Worm (Caenorhabditis elegans): ENCODE results near the gene C38C3.6.

Gene C38C3.6

DNA sequence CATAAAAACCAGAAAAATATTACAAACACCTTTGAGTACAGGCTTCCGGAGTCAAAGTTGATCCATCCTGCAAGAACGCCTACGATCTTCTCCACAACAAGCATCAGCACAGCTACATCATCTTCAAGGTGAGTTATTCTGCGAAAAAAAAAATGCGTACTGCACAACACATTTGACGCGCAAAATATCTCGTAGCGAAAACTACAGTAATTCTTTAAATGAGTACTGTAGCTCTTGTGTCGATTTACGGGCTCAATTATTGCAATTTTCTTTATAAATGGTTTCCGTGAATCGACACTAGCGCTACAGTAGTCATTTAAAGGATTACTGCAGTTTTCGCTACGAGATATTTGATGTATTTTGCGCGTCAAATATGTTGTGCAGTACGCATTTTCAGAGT, 14.6 kb downstream of the C38C3.6 start (continued):
- TF ChIP-seq F52B5.7 (tag; optimal IDR thresholded peaks at IDR 0.05) (no peak), hmg-20 (GFP tag; IDR thresholded peaks at IDR 0.05) (no peak), somi-1 (GFP tag; optimal IDR thresholded peaks at IDR 0.05) (no peak), dox-1 (GFP tag; IDR thresholded peaks at IDR 0.05) (no peak), F10E7.11 (tag; optimal IDR thresholded peaks at IDR 0.05) (no peak), attf-5 (GFP tag; optimal IDR thresholded peaks at IDR 0.05) (no peak), bed-1 (GFP tag; IDR thresholded peaks at IDR 0.05) (no peak), mel-28 (tag; optimal IDR thresholded peaks at IDR 0.05; ENCODE audit: borderline replicate concordance) (no peak), lag-1 (GFP tag; IDR thresholded peaks at IDR 0.05) (no peak), ceh-91 (GFP tag; IDR thresholded peaks at IDR 0.05) (peak; percentile 42), repo-1 (tag; optimal IDR thresholded peaks at IDR 0.05) (no peak), ama-1 (optimal IDR thresholded peaks at IDR 0.05) (no peak), ama-1 (GFP tag; optimal IDR thresholded peaks at IDR 0.05) (no peak), attf-6 (GFP tag; IDR thresholded peaks at IDR 0.05) (no peak), F39B2.1 (GFP tag; IDR thresholded peaks at IDR 0.05) (no peak), ZK185.1 (tag; optimal IDR thresholded peaks at IDR 0.05; ENCODE audit: poor library complexity, severe bottlenecking) (no peak), aptf-2 (GFP tag; conservative IDR thresholded peaks at IDR 0.05) (no peak), lsy-27 (tag; optimal IDR thresholded peaks at IDR 0.05; ENCODE audit: borderline replicate concordance, insufficient read depth) (no peak), ccch-3 (GFP tag; optimal IDR thresholded peaks at IDR 0.05) (no peak), him-1 (tag; optimal IDR thresholded peaks at IDR 0.05) (peak; percentile 1), B0336.3 (GFP tag; IDR thresholded peaks at IDR 0.05) (no peak), cebp-2 (GFP tag; IDR thresholded peaks at IDR 0.05) (no peak), nhr-27 (tag; optimal IDR thresholded peaks at IDR 0.05) (no peak), chd-7 (tag; optimal IDR thresholded peaks at IDR 0.05) (no peak), atf-7 (tag; optimal IDR thresholded peaks at IDR 0.05) (no peak), nhr-179 (tag; optimal IDR thresholded peaks at IDR 0.05) (no peak), sdz-38 (tag; optimal IDR thresholded peaks at IDR 0.05) (no peak)

- no peak for TF ChIP-seq snpc-4 (GFP tag; optimal IDR thresholded peaks at IDR 0.05)
- TF ChIP-seq snpc-4 (tag; optimal IDR thresholded peaks at IDR 0.05) = no peak
- TF ChIP-seq nhr-179 (tag; optimal IDR thresholded peaks at IDR 0.05) = no peak
- no peak for TF ChIP-seq hrde-1 (tag; optimal IDR thresholded peaks at IDR 0.05; ENCODE audit: borderline replicate concordance)
- TF ChIP-seq mel-28 (tag; optimal IDR thresholded peaks at IDR 0.05; ENCODE audit: borderline replicate concordance) = no peak
- TF ChIP-seq madf-3 (GFP tag; IDR thresholded peaks at IDR 0.05) = no peak
- no peak for TF ChIP-seq attf-5 (GFP tag; optimal IDR thresholded peaks at IDR 0.05)
- TF ChIP-seq B0035.1 (tag; optimal IDR thresholded peaks at IDR 0.05) = no peak
- TF ChIP-seq Y53F4B.3 (GFP tag; IDR thresholded peaks at IDR 0.05) = no peak
- TF ChIP-seq F52B5.7 (tag; optimal IDR thresholded peaks at IDR 0.05) = no peak
- no peak for TF ChIP-seq ceh-79 (tag; optimal IDR thresholded peaks at IDR 0.05)
- no peak for TF ChIP-seq gei-17 (GFP tag; optimal IDR thresholded peaks at IDR 0.05)
- no peak for TF ChIP-seq him-1 (tag; optimal IDR thresholded peaks at IDR 0.05)
- peak; percentile 23 for TF ChIP-seq tbp1 (GFP tag; optimal IDR thresholded peaks at IDR 0.05)
- peak; percentile 6 for TF ChIP-seq ztf-18 (tag; optimal IDR thresholded peaks at IDR 0.05)
- TF ChIP-seq chd-7 (tag; optimal IDR thresholded peaks at IDR 0.05) = no peak
- peak; percentile 33; the same call in 1 of the 2 replicates for TF ChIP-seq madf-6 (GFP tag; IDR thresholded peaks at IDR 0.05)
- TF ChIP-seq ceh-91 (GFP tag; IDR thresholded peaks at IDR 0.05) = no peak
- no peak for TF ChIP-seq K11D2.4 (GFP tag; IDR thresholded peaks at IDR 0.05)
- no peak for TF ChIP-seq egrh-3 (GFP tag; IDR thresholded peaks at IDR 0.05)
- no peak for TF ChIP-seq K12H6.12 (tag; optimal IDR thresholded peaks at IDR 0.05)
- no peak for TF ChIP-seq die-1 (tag; optimal IDR thresholded peaks at IDR 0.05)
- TF ChIP-seq tbx-9 (tag; optimal IDR thresholded peaks at IDR 0.05; ENCODE audit: borderline replicate concordance) = no peak
- TF ChIP-seq lin-26 (GFP tag; IDR thresholded peaks at IDR 0.05) = no peak
- TF ChIP-seq rec-8 (tag; optimal IDR thresholded peaks at IDR 0.05) = no peak
- no peak; the same call in 1 of the 2 replicates for TF ChIP-seq Y56A3A.18 (GFP tag; IDR thresholded peaks at IDR 0.05)
- TF ChIP-seq rpc-1 (optimal IDR thresholded peaks at IDR 0.05) = no peak
- TF ChIP-seq rpc-1 (tag; optimal IDR thresholded peaks at IDR 0.05) = no peak
- peak in 1 of 3 experiments; percentile 26 for TF ChIP-seq lin-35 (GFP tag; optimal IDR thresholded peaks at IDR 0.05)
Observed at ce11 chrV:1476284-1476792, 15.1 kb downstream of the C38C3.6 start.

Measured in whole organism, young adult.